Fruit fly (Drosophila melanogaster): ENCODE measurements around the gene Nuf2.

DNA sequence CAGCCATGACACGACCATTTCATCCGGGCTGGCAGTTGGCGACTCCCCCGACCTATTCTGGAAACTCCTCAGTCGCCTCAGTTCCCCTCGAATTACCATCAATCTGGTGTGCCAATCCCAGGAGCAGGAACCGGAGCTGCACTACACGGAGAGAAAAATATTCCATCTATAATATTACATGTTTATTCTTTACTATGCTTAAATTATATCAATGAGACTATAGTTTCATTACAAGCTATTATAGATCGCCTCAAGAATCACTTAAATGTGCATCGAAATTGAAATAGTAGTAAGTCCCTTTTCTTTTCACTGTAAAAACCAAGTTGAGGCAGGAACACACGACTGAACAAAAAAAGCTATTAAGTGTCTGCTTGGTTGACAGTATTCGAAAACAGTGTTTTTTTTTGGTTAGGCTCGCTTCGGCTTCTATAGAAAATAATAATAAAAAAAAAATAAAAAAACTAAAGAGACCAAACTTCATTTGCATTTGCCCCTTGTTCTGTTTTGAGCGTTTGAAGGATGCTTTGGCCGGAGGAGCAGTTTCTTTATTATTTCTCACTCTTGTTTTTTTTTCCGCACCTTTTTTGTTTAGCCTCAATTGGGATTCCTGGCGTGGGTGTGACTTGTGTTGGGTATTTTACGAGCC, 10.5 kb upstream of the Nuf2 start:
- no peak for TF ChIP-seq psq (optimal IDR thresholded peaks at IDR 0.05)
- no peak for TF ChIP-seq Dll (optimal IDR thresholded peaks at IDR 0.05)
- TF ChIP-seq pan (optimal IDR thresholded peaks at IDR 0.05) = no peak

All from whole organism.